Worm (Caenorhabditis elegans): ENCODE data around the gene stn-2.
A peak's percentile ranks its signal among the peaks of the same experiment; 100 is the strongest.

stn-2 gene

ce11 chrX:7661628-7662027, 18.8 kb downstream of the stn-2 start (continued):
- TF ChIP-seq unc-98 (GFP tag; IDR thresholded peaks at IDR 0.05) (no peak), mep-1 (tag; optimal IDR thresholded peaks at IDR 0.05) (peak; percentile 42), ama-1 (optimal IDR thresholded peaks at IDR 0.05) (no peak), nhr-237 (tag; optimal IDR thresholded peaks at IDR 0.05) (no peak), nhr-28 (tag; optimal IDR thresholded peaks at IDR 0.05) (no peak), ceh-90 (tag; optimal IDR thresholded peaks at IDR 0.05) (no peak), C16A3.4 (tag; optimal IDR thresholded peaks at IDR 0.05) (peak; percentile 58), tbx-2 (tag; optimal IDR thresholded peaks at IDR 0.05) (peak; percentile 52), lin-15B (tag; optimal IDR thresholded peaks at IDR 0.05) (no peak), pqm-1 (tag; optimal IDR thresholded peaks at IDR 0.05) (no peak), ztf-11 (tag; optimal IDR thresholded peaks at IDR 0.05) (no peak), nhr-19 (GFP tag; conservative IDR thresholded peaks at IDR 0.05) (peak; percentile 71), nhr-12 (tag; optimal IDR thresholded peaks at IDR 0.05) (no peak), ceh-88 (GFP tag; IDR thresholded peaks at IDR 0.05) (no peak), nhr-20 (tag; optimal IDR thresholded peaks at IDR 0.05) (peak; percentile 72), egl-27 (tag; optimal IDR thresholded peaks at IDR 0.05) (no peak), nhr-71 (tag; optimal IDR thresholded peaks at IDR 0.05) (peak; percentile 62), mab-9 (GFP tag; IDR thresholded peaks at IDR 0.05) (no peak), F16B12.6 (tag; optimal IDR thresholded peaks at IDR 0.05) (no peak), rnt-1 (tag; optimal IDR thresholded peaks at IDR 0.05) (peak; percentile 23), tlp-1 (tag; optimal IDR thresholded peaks at IDR 0.05) (no peak), swsn-7 (tag; optimal IDR thresholded peaks at IDR 0.05) (peak; percentile 28), lsy-2 (tag; optimal IDR thresholded peaks at IDR 0.05) (peak; percentile 11 to 43), unc-86 (tag; optimal IDR thresholded peaks at IDR 0.05) (no peak), elt-2 (tag; optimal IDR thresholded peaks at IDR 0.05) (peak; percentile 45), fkh-8 (tag; optimal IDR thresholded peaks at IDR 0.05) (no peak), irx-1 (tag; optimal IDR thresholded peaks at IDR 0.05) (no peak), vab-15 (tag; optimal IDR thresholded peaks at IDR 0.05) (no peak), lin-35 (GFP tag; optimal IDR thresholded peaks at IDR 0.05) (peak; percentile 29 to 69), zip-4 (GFP tag; optimal IDR thresholded peaks at IDR 0.05) (no peak), C04F5.9 (tag; optimal IDR thresholded peaks at IDR 0.05) (no peak), ceh-8 (GFP tag; optimal IDR thresholded peaks at IDR 0.05) (no peak), sox-4 (tag; optimal IDR thresholded peaks at IDR 0.05) (no peak), sup-37 (GFP tag; optimal IDR thresholded peaks at IDR 0.05) (no peak), nhr-76 (tag; optimal IDR thresholded peaks at IDR 0.05) (no peak), unc-62 (GFP tag; optimal IDR thresholded peaks at IDR 0.05) (no peak), nhr-77 (tag; optimal IDR thresholded peaks at IDR 0.05) (peak; percentile 49), ztf-4 (tag; optimal IDR thresholded peaks at IDR 0.05) (no peak), unc-130 (tag; optimal IDR thresholded peaks at IDR 0.05) (peak; percentile 40), snpc-4 (tag; optimal IDR thresholded peaks at IDR 0.05) (no peak)

- TF ChIP-seq elt-2 (tag; optimal IDR thresholded peaks at IDR 0.05) = peak; percentile 33
- TF ChIP-seq F16B12.6 (tag; optimal IDR thresholded peaks at IDR 0.05) = no peak
- peak in 1 of 3 experiments; percentile 47 for TF ChIP-seq ceh-82 (tag; optimal IDR thresholded peaks at IDR 0.05)
- no peak for TF ChIP-seq egl-13 (tag; optimal IDR thresholded peaks at IDR 0.05)
- peak; percentile 1 for TF ChIP-seq nhr-71 (tag; optimal IDR thresholded peaks at IDR 0.05)
- peak; percentile 10 for TF ChIP-seq lin-13 (GFP tag; optimal IDR thresholded peaks at IDR 0.05)
- TF ChIP-seq snu-23 (GFP tag; optimal IDR thresholded peaks at IDR 0.05) = peak; percentile 5
- TF ChIP-seq skn-1 (tag; optimal IDR thresholded peaks at IDR 0.05) = no peak
- TF ChIP-seq irx-1 (tag; optimal IDR thresholded peaks at IDR 0.05) = no peak
- no peak for TF ChIP-seq lin-35 (GFP tag; optimal IDR thresholded peaks at IDR 0.05)
- TF ChIP-seq nhr-47 (tag; optimal IDR thresholded peaks at IDR 0.05) = no peak
- peak; percentile 34 for TF ChIP-seq unc-130 (tag; optimal IDR thresholded peaks at IDR 0.05)
- TF ChIP-seq efl-1 (optimal IDR thresholded peaks at IDR 0.05) = no peak
- TF ChIP-seq efl-1 (GFP tag; optimal IDR thresholded peaks at IDR 0.05 in 1 of 2) = no peak
- no peak for TF ChIP-seq ztf-11 (tag; optimal IDR thresholded peaks at IDR 0.05)
- peak; percentile 51 for TF ChIP-seq rnt-1 (tag; optimal IDR thresholded peaks at IDR 0.05)
- TF ChIP-seq aha-1 (tag; optimal IDR thresholded peaks at IDR 0.05) = peak; percentile 85
- TF ChIP-seq ama-1 (optimal IDR thresholded peaks at IDR 0.05) = no peak
- peak; percentile 67 for TF ChIP-seq lin-14 (GFP tag; optimal IDR thresholded peaks at IDR 0.05)
- TF ChIP-seq mab-9 (GFP tag; IDR thresholded peaks at IDR 0.05) = no peak
- TF ChIP-seq ces-1 (GFP tag; optimal IDR thresholded peaks at IDR 0.05) = no peak
- TF ChIP-seq mdl-1 (tag; optimal IDR thresholded peaks at IDR 0.05) = no peak
- TF ChIP-seq ets-5 (GFP tag; IDR thresholded peaks at IDR 0.05) = no peak
- no peak for TF ChIP-seq unc-62 (GFP tag; optimal IDR thresholded peaks at IDR 0.05)
- no peak for TF ChIP-seq hpl-2 (GFP tag; optimal IDR thresholded peaks at IDR 0.05)
Measured at ce11 chrX:7660919-7661557, 19.4 kb downstream of the stn-2 start, which contains the start of gene pcca-1. Gene pcca-1 (minus strand): TSS chrX:7660986.

Measured in whole organism, L1 larva.